Fruit fly (Drosophila melanogaster) whole organism, embryonic: ENCODE measurements around the gene CG31798.

Experiments
- CG10431 ChIP-seq: fragments of 200-800 bp; sonication (Bioruptor generic); optimal IDR thresholded peaks from 3 replicates; lab custom pipeline; 2018; ENCODE audit warnings: missing biosample characterization, mild to moderate bottlenecking, missing genetic modification characterization
- CG11247 ChIP-seq: fragments of 200-800 bp; sonication (Bioruptor generic); IDR thresholded peaks from 2 replicates; pipeline ENCODE4 v1.3.6; 2022; ENCODE audit warnings: missing biosample characterization, missing genetic modification characterization
- CG11723 ChIP-seq: fragments of 200-800 bp; sonication (Bioruptor generic); optimal IDR thresholded peaks from 2 replicates; lab custom pipeline; 2017; ENCODE audit warnings: missing biosample characterization, mild to moderate bottlenecking, missing genetic modification characterization
- CG12071 ChIP-seq: fragments of 200-800 bp; sonication (Bioruptor generic); optimal IDR thresholded peaks from 3 replicates; lab custom pipeline; 2018; ENCODE audit warnings: missing biosample characterization, mild to moderate bottlenecking, missing genetic modification characterization
- CG13775 ChIP-seq: fragments of 200-800 bp; sonication (Bioruptor generic); optimal IDR thresholded peaks from 3 replicates; lab custom pipeline; 2017; ENCODE audit warnings: missing biosample characterization, mild to moderate bottlenecking, missing genetic modification characterization
- CG14965 ChIP-seq: fragments of 200-800 bp; sonication (Bioruptor generic); optimal IDR thresholded peaks from 2 replicates; lab custom pipeline; 2016; ENCODE audit warnings: missing biosample characterization, missing genetic modification characterization, borderline replicate concordance
- CG15011 ChIP-seq: fragments of 200-800 bp; sonication (Bioruptor generic); optimal IDR thresholded peaks from 3 replicates; lab custom pipeline; 2018; ENCODE audit warnings: missing biosample characterization, mild to moderate bottlenecking, missing genetic modification characterization
- CG17328 ChIP-seq: fragments of 200-800 bp; sonication (Bioruptor generic); IDR thresholded peaks from 2 replicates; pipeline ENCODE4 v1.3.6; 2022; ENCODE audit warnings: missing biosample characterization, missing genetic modification characterization
- CG17612 ChIP-seq: fragments of 200-800 bp; sonication (Bioruptor generic); IDR thresholded peaks from 2 replicates; pipeline ENCODE4 v1.3.6; 2022; ENCODE audit warnings: missing biosample characterization, missing genetic modification characterization
- CG2202 ChIP-seq: fragments of 200-800 bp; sonication (Bioruptor generic); optimal IDR thresholded peaks from 2 replicates; lab custom pipeline; 2018; ENCODE audit warnings: missing biosample characterization, mild to moderate bottlenecking, missing genetic modification characterization
- CG30403 ChIP-seq: fragments of 200-800 bp; sonication (Bioruptor generic); optimal IDR thresholded peaks from 3 replicates; lab custom pipeline; 2016; ENCODE audit warnings: missing biosample characterization, missing genetic modification characterization
- CG31365 ChIP-seq: fragments of 200-800 bp; sonication (Bioruptor generic); optimal IDR thresholded peaks from 2 replicates; lab custom pipeline; 2018; ENCODE audit warnings: missing biosample characterization, mild to moderate bottlenecking, missing genetic modification characterization
- CG34224 ChIP-seq: fragments of 200-800 bp; sonication (Bioruptor generic); IDR thresholded peaks from 3 replicates; pipeline ENCODE4 v1.3.6; 2022; ENCODE audit warnings: missing biosample characterization, missing genetic modification characterization; ENCODE audit not compliant: partially characterized antibody
- CG3838 ChIP-seq: fragments of 200-800 bp; sonication (Bioruptor generic); optimal IDR thresholded peaks from 3 replicates; lab custom pipeline; 2016; ENCODE audit warnings: missing biosample characterization, missing genetic modification characterization
- CG4617 ChIP-seq: fragments of 200-800 bp; sonication (Bioruptor generic); optimal IDR thresholded peaks from 3 replicates; lab custom pipeline; 2016; ENCODE audit warnings: missing biosample characterization, missing genetic modification characterization, borderline replicate concordance
- CG7786 ChIP-seq: fragments of 200-800 bp; sonication (Bioruptor generic); optimal IDR thresholded peaks from 2 replicates; lab custom pipeline; 2016; ENCODE audit warnings: missing biosample characterization, missing genetic modification characterization
- CG8281 ChIP-seq: fragments of 200-800 bp; sonication (Bioruptor generic); optimal IDR thresholded peaks from 2 replicates; lab custom pipeline; 2018; ENCODE audit warnings: missing biosample characterization, mild to moderate bottlenecking, missing genetic modification characterization, moderate library complexity
- CG8359 ChIP-seq: fragments of 200-800 bp; sonication (Bioruptor generic); optimal IDR thresholded peaks from 2 replicates; lab custom pipeline; 2017; ENCODE audit warnings: missing biosample characterization, mild to moderate bottlenecking, missing genetic modification characterization, borderline replicate concordance
- CG9215 ChIP-seq: fragments of 200-800 bp; sonication (Bioruptor generic); IDR thresholded peaks from 2 replicates; pipeline ENCODE4 v1.3.6; 2022; ENCODE audit warnings: missing biosample characterization, missing genetic modification characterization
- CHES-1-like ChIP-seq: fragments of 200-800 bp; sonication (Bioruptor generic); optimal IDR thresholded peaks from 2 replicates; lab custom pipeline; 2016; ENCODE audit warnings: missing biosample characterization, missing genetic modification characterization
- Dad ChIP-seq: fragments of 200-800 bp; sonication (Bioruptor generic); optimal IDR thresholded peaks from 3 replicates; lab custom pipeline; 2016; ENCODE audit warnings: missing biosample characterization, missing genetic modification characterization
- Dbx ChIP-seq: fragments of 200-800 bp; sonication (Bioruptor generic); IDR thresholded peaks from 3 replicates; pipeline ENCODE4 v1.3.6; 2022; ENCODE audit warnings: missing biosample characterization, missing genetic modification characterization
- Fer1 ChIP-seq: fragments of 200-800 bp; sonication (Bioruptor generic); optimal IDR thresholded peaks from 2 replicates; lab custom pipeline; 2017; ENCODE audit warnings: missing biosample characterization, mild to moderate bottlenecking, missing genetic modification characterization
- GATAe ChIP-seq: fragments of 200-800 bp; sonication (Bioruptor generic); conservative IDR thresholded peaks from 2 replicates; pipeline ENCODE4 v1.3.6; 2022; ENCODE audit warnings: missing biosample characterization, missing genetic modification characterization
- Jarid2 ChIP-seq: fragments of 200-800 bp; sonication (Bioruptor generic); optimal IDR thresholded peaks from 3 replicates; lab custom pipeline; 2017; ENCODE audit warnings: mild to moderate bottlenecking, missing biosample characterization, missing genetic modification reagents, missing genetic modification characterization
- Kr ChIP-seq: fragments of 200-800 bp; sonication (Bioruptor generic); optimal IDR thresholded peaks from 2 replicates; lab custom pipeline; 2017; ENCODE audit warnings: missing biosample characterization, mild to moderate bottlenecking, missing genetic modification characterization
- Med ChIP-seq: fragments of 200-800 bp; sonication (Bioruptor generic); peaks from one replicate; lab custom pipeline; 2016; ENCODE audit warnings: missing biosample characterization, missing genetic modification characterization, mild to moderate bottlenecking, inconsistent platforms, moderate library complexity
- NK7.1 ChIP-seq: fragments of 200-800 bp; sonication (Bioruptor generic); optimal IDR thresholded peaks from 3 replicates; lab custom pipeline; 2016; ENCODE audit warnings: missing biosample characterization, missing genetic modification characterization
- Oaz ChIP-seq: fragments of 200-800 bp; sonication (Bioruptor generic); IDR thresholded peaks from 2 replicates; pipeline ENCODE4 v1.3.6; 2022; ENCODE audit warnings: missing biosample characterization, missing genetic modification characterization
- Optix ChIP-seq: fragments of 200-800 bp; sonication (Bioruptor generic); IDR thresholded peaks from 3 replicates; pipeline ENCODE4 v1.3.6; 2022; ENCODE audit warnings: missing biosample characterization, missing genetic modification characterization
- Sin3A ChIP-seq: fragments of >200 bp; optimal IDR thresholded peaks from 2 replicates; lab custom pipeline; 2018
- Vsx1 ChIP-seq: fragments of 200-800 bp; sonication (Bioruptor generic); optimal IDR thresholded peaks from 2 replicates; lab custom pipeline; 2017; ENCODE audit warnings: missing biosample characterization, mild to moderate bottlenecking, missing genetic modification characterization, missing genetic modification reagents
- bcd ChIP-seq: fragments of 200-800 bp; sonication (Bioruptor generic); optimal IDR thresholded peaks from 2 replicates; lab custom pipeline; 2017; ENCODE audit warnings: missing biosample characterization, mild to moderate bottlenecking, missing genetic modification characterization
- br ChIP-seq: fragments of >200 bp; optimal IDR thresholded peaks from 2 replicates; lab custom pipeline; 2017
- chn ChIP-seq: fragments of 200-800 bp; sonication (Bioruptor generic); optimal IDR thresholded peaks from 2 replicates; lab custom pipeline; 2016; ENCODE audit warnings: missing biosample characterization, missing genetic modification characterization
- cwo ChIP-seq: fragments of 200-800 bp; sonication (Bioruptor generic); optimal IDR thresholded peaks from 3 replicates; lab custom pipeline; 2017; ENCODE audit warnings: missing biosample characterization, missing genetic modification characterization, mild to moderate bottlenecking, moderate library complexity, missing genetic modification reagents
- eyg ChIP-seq: fragments of 200-800 bp; sonication (Bioruptor generic); optimal IDR thresholded peaks from 3 replicates; lab custom pipeline; 2016; ENCODE audit warnings: missing biosample characterization, missing genetic modification characterization
- fru ChIP-seq: fragments of >200 bp; optimal IDR thresholded peaks from 2 replicates; lab custom pipeline; 2017
- ftz-f1 ChIP-seq: fragments of 200-800 bp; sonication (Bioruptor generic); optimal IDR thresholded peaks from 2 replicates; lab custom pipeline; 2016; ENCODE audit warnings: missing biosample characterization, missing genetic modification characterization
- grn ChIP-seq: fragments of 200-800 bp; sonication (Bioruptor generic); optimal IDR thresholded peaks from 3 replicates; lab custom pipeline; 2017; ENCODE audit warnings: missing biosample characterization, missing genetic modification characterization
- gro ChIP-seq: fragments of 200-800 bp; sonication (Bioruptor generic); optimal IDR thresholded peaks from 2 replicates; lab custom pipeline; 2016; ENCODE audit warnings: missing biosample characterization, missing genetic modification characterization
- hkb ChIP-seq, 2 experiments: fragments of 200-800 bp in 1 of 2; fragments of >200 bp in 1 of 2; sonication (Bioruptor generic) in 1 of 2; IDR thresholded peaks in 1 of 2; optimal IDR thresholded peaks in 1 of 2; 2 replicates each; pipeline versions ENCODE4 v1.3.6 to Lab custom; 2017 to 2022; ENCODE audit warnings: missing biosample characterization in 1 of 2, missing genetic modification characterization in 1 of 2
- kah ChIP-seq: fragments of 200-800 bp; sonication (Bioruptor generic); optimal IDR thresholded peaks from 2 replicates; lab custom pipeline; 2018; ENCODE audit warnings: missing biosample characterization, mild to moderate bottlenecking, missing genetic modification characterization
- lmd ChIP-seq: fragments of 200-800 bp; sonication (Bioruptor generic); IDR thresholded peaks from 2 replicates; pipeline ENCODE4 v1.3.6; 2022; ENCODE audit warnings: missing biosample characterization, missing genetic modification characterization
- lola ChIP-seq, 3 experiments: fragments of >200 bp in 2 of 3; fragments of 200-800 bp in 1 of 3; sonication (Bioruptor generic) in 1 of 3; optimal IDR thresholded peaks; 2 replicates each; lab custom pipeline; 2017 to 2019; ENCODE audit warnings: missing biosample characterization in 3 of 3, missing genetic modification characterization in 3 of 3, mild to moderate bottlenecking in 1 of 3, moderate library complexity in 1 of 3
- otp ChIP-seq: fragments of 200-800 bp; sonication (Bioruptor generic); IDR thresholded peaks from 3 replicates; pipeline ENCODE4, ENCODE4 v1.3.6; 2022; ENCODE audit warnings: missing biosample characterization, missing genetic modification characterization
- pros ChIP-seq: fragments of 200-800 bp; sonication (Bioruptor generic); optimal IDR thresholded peaks from 3 replicates; lab custom pipeline; 2019; ENCODE audit warnings: missing biosample characterization, mild to moderate bottlenecking, missing genetic modification characterization, moderate library complexity
- row ChIP-seq: fragments of 200-800 bp; sonication (Bioruptor generic); IDR thresholded peaks from 3 replicates; pipeline ENCODE4 v1.3.6; 2022; ENCODE audit warnings: missing biosample characterization, missing genetic modification characterization
- slbo ChIP-seq: fragments of 200-800 bp; sonication (Bioruptor generic); IDR thresholded peaks from 2 replicates; pipeline ENCODE4 v1.3.6; 2022; ENCODE audit warnings: missing biosample characterization, missing genetic modification characterization
- ssp ChIP-seq: fragments of 200-800 bp; sonication (Bioruptor generic); IDR thresholded peaks from 2 replicates; pipeline ENCODE4 v1.3.6; 2022; ENCODE audit warnings: missing biosample characterization, missing genetic modification characterization
- sug ChIP-seq: fragments of 200-800 bp; optimal IDR thresholded peaks from 2 replicates; lab custom pipeline; 2019; ENCODE audit warnings: missing biosample characterization, mild to moderate bottlenecking, missing genetic modification characterization, moderate library complexity
- tgo ChIP-seq: fragments of 200-800 bp; sonication (Bioruptor generic); IDR thresholded peaks from 3 replicates; pipeline ENCODE4 v1.3.6; 2022; ENCODE audit warnings: missing biosample characterization, missing genetic modification characterization
- trem ChIP-seq: fragments of 200-800 bp; optimal IDR thresholded peaks from 3 replicates; lab custom pipeline; 2019; ENCODE audit warnings: missing biosample characterization, mild to moderate bottlenecking, missing genetic modification characterization, moderate library complexity

The CG31798 gene

DNA sequence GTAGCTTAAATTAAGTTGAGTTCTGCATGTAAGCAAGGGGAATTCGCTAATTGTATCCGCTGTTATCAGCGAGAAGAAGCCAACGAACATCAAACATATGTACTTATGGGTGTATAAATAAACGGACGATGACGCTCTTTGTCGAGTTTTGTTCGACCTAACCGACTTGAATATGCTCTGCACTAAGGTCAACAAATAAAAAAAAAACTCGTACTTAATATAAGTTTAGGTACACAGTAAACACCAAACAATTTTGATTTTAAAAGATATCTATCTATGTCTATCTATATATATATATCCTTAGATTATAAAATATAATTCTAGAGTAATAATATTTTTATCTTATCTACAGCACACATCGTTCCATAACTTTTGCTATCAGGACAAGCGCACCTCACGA, 29.3 kb upstream of the CG31798 start (continued):
- TF ChIP-seq trem (tag; lab: Kevin White, UChicago), result no peak
- no peak for TF ChIP-seq CG15011
- no peak for TF ChIP-seq pros (GFP tag; lab: Kevin White, UChicago)
- peak; percentile 35 for TF ChIP-seq cwo
- TF ChIP-seq slbo (GFP tag; lab: Robert Waterston, UW), result peak; percentile 51
- TF ChIP-seq Kr, result no peak
- TF ChIP-seq CG8281, result no peak
- TF ChIP-seq grn, result no peak
- no peak for TF ChIP-seq CG9215 (GFP tag; lab: Robert Waterston, UW)
- 0 out of 2 replicates have a peak, but pooled peaks have one; percentile 21 for TF ChIP-seq CG17328 (GFP tag; lab: Robert Waterston, UW)
- no peak for TF ChIP-seq ssp (GFP tag; lab: Robert Waterston, UW)
- TF ChIP-seq CG4617 (GFP tag; lab: Kevin White, UChicago), result no peak
- peak; percentile 30 for TF ChIP-seq bcd (GFP tag; lab: Kevin White, UChicago)
- peak; percentile 1 for TF ChIP-seq CG11723
- no peak for TF ChIP-seq CHES-1-like (GFP tag; lab: Kevin White, UChicago)
- no peak for TF ChIP-seq kah (GFP tag; lab: Kevin White, UChicago)
- TF ChIP-seq CG34224 (GFP tag; lab: Robert Waterston, UW), result no peak
- TF ChIP-seq Fer1 (GFP tag; lab: Kevin White, UChicago), result peak; percentile 5
- TF ChIP-seq sug (tag; lab: Kevin White, UChicago), result no peak
- TF ChIP-seq Vsx1, result no peak
- TF ChIP-seq CG13775 (GFP tag; lab: Kevin White, UChicago), result peak; percentile 18
- TF ChIP-seq Dbx (GFP tag; lab: Robert Waterston, UW), result no peak
- no peak for TF ChIP-seq hkb (optimal IDR thresholded peaks at IDR 0.05; lab: Kevin White, UChicago)
- no peak for TF ChIP-seq hkb (GFP tag; IDR thresholded peaks at IDR 0.05; lab: Robert Waterston, UW)
- TF ChIP-seq Oaz, result no peak
- TF ChIP-seq Jarid2 (GFP tag; lab: Kevin White, UChicago), result no peak
- no peak for TF ChIP-seq CG7786
- no peak for TF ChIP-seq tgo (GFP tag; lab: Robert Waterston, UW)
- TF ChIP-seq ftz-f1 (GFP tag; lab: Kevin White, UChicago), result no peak
- no peak for TF ChIP-seq CG14965 (GFP tag; lab: Kevin White, UChicago)
- TF ChIP-seq br (lab: Kevin White, UChicago), result no peak
- TF ChIP-seq GATAe, result no peak
- no peak for TF ChIP-seq Sin3A
- peak; percentile 48; the same call in 2 of the 3 replicates for TF ChIP-seq row
- no peak for TF ChIP-seq chn
- TF ChIP-seq otp (GFP tag; lab: Robert Waterston, UW), result no peak
- no peak for TF ChIP-seq CG12071 (GFP tag; lab: Kevin White, UChicago)
- no peak for TF ChIP-seq CG17612
- no peak for TF ChIP-seq fru (lab: Kevin White, UChicago)
- TF ChIP-seq CG8359 (GFP tag; lab: Kevin White, UChicago), result no peak
- TF ChIP-seq gro (GFP tag; lab: Kevin White, UChicago), result no peak
- TF ChIP-seq CG10431 (GFP tag; lab: Kevin White, UChicago), result no peak
- no peak for TF ChIP-seq CG31365
- TF ChIP-seq CG11247 (GFP tag; lab: Robert Waterston, UW), result no peak
- TF ChIP-seq CG3838 (GFP tag; lab: Kevin White, UChicago), result no peak
- TF ChIP-seq CG30403 (GFP tag; lab: Kevin White, UChicago), result peak; percentile 32
- no peak for TF ChIP-seq CG2202 (tag; lab: Kevin White, UChicago)
- TF ChIP-seq lola (GFP tag; optimal IDR thresholded peaks at IDR 0.05; lab: Kevin White, UChicago), result no peak
- no peak for TF ChIP-seq NK7.1
- TF ChIP-seq Med (GFP tag; lab: Kevin White, UChicago), result peak; percentile 63
- TF ChIP-seq Optix, result no peak
- TF ChIP-seq eyg (GFP tag; lab: Kevin White, UChicago), result no peak
- no peak for TF ChIP-seq Dad
- no peak for TF ChIP-seq lmd
